Worm (Caenorhabditis elegans) whole organism, L2 larva: Measurements from ENCODE around the gene nta-1.

Source experiments
- Y55F3AM.14 ChIP-seq: fragments of 200-800 bp; sonication (Bioruptor generic); optimal IDR thresholded peaks from 2 replicates; lab custom pipeline; 2018; ENCODE audit warnings: mild to moderate bottlenecking, missing genetic modification characterization, missing compliant biosample characterization
- ZK546.5 ChIP-seq: sonication (generic microtip); optimal IDR thresholded peaks from 2 replicates; lab custom pipeline; 2017; ENCODE audit warnings: missing biosample characterization, missing genetic modification characterization
- blmp-1 ChIP-seq: sonication (generic microtip); optimal IDR thresholded peaks from 2 replicates; lab custom pipeline; 2017; ENCODE audit warnings: missing genetic modification characterization, mild to moderate bottlenecking, missing compliant biosample characterization, antibody characterized with exemption, moderate library complexity; ENCODE audit not compliant: insufficient read depth
- ceh-16 ChIP-seq: fragments of 150-350 bp; optimal IDR thresholded peaks from 2 replicates; lab custom pipeline; 2014; ENCODE audit warnings: missing biosample characterization, missing genetic modification characterization
- ceh-82 ChIP-seq: fragments of 150-350 bp; optimal IDR thresholded peaks from 2 replicates; lab custom pipeline; 2014; ENCODE audit warnings: missing biosample characterization, missing genetic modification characterization
- dmd-4 ChIP-seq: sonication (generic microtip); optimal IDR thresholded peaks from 2 replicates; lab custom pipeline; 2017; ENCODE audit warnings: missing biosample characterization, missing genetic modification characterization
- elt-1 ChIP-seq: fragments of 150-350 bp; optimal IDR thresholded peaks from 2 replicates; lab custom pipeline; 2014; ENCODE audit warnings: missing biosample characterization, missing genetic modification characterization
- elt-3 ChIP-seq: sonication (generic microtip); optimal IDR thresholded peaks from 2 replicates; lab custom pipeline; 2017; ENCODE audit warnings: missing biosample characterization, missing genetic modification characterization
- fos-1 ChIP-seq: fragments of 150-350 bp; optimal IDR thresholded peaks from 2 replicates; lab custom pipeline; 2014; ENCODE audit warnings: missing biosample characterization, missing genetic modification characterization
- gmeb-1 ChIP-seq: fragments of 150-350 bp; optimal IDR thresholded peaks from 2 replicates; lab custom pipeline; 2014; ENCODE audit warnings: missing biosample characterization, missing genetic modification characterization
- lin-11 ChIP-seq: fragments of 150-350 bp; sonication (generic microtip); optimal IDR thresholded peaks from 2 replicates; lab custom pipeline; 2014; ENCODE audit warnings: missing biosample characterization, missing genetic modification characterization, inconsistent platforms, mixed read lengths
- lin-13 ChIP-seq: fragments of 150-350 bp; optimal IDR thresholded peaks from 2 replicates; lab custom pipeline; 2014; ENCODE audit warnings: missing biosample characterization, missing genetic modification reagents, missing genetic modification characterization
- lin-39 ChIP-seq: fragments of 150-350 bp; optimal IDR thresholded peaks from 2 replicates; lab custom pipeline; 2014; ENCODE audit warnings: missing biosample characterization, missing genetic modification reagents, missing genetic modification characterization
- mab-5 ChIP-seq: fragments of 150-350 bp; optimal IDR thresholded peaks from 2 replicates; lab custom pipeline; 2014; ENCODE audit warnings: missing biosample characterization, missing genetic modification characterization
- mbf-1 ChIP-seq: sonication (generic microtip); optimal IDR thresholded peaks from 2 replicates; lab custom pipeline; 2017; ENCODE audit warnings: missing biosample characterization, missing genetic modification characterization
- mdl-1 ChIP-seq, 2 experiments: fragments of 150-350 bp in 1 of 2; sonication (generic microtip) in 1 of 2; optimal IDR thresholded peaks; 2 replicates each; lab custom pipeline; 2017; ENCODE audit warnings: missing biosample characterization in 2 of 2, missing genetic modification characterization in 2 of 2
- nhr-11 ChIP-seq: fragments of 150-350 bp; optimal IDR thresholded peaks from 2 replicates; lab custom pipeline; 2014; ENCODE audit warnings: missing biosample characterization, missing genetic modification characterization
- nhr-12 ChIP-seq: fragments of 150-350 bp; optimal IDR thresholded peaks from 2 replicates; lab custom pipeline; 2014; ENCODE audit warnings: missing biosample characterization, missing genetic modification characterization
- nhr-23 ChIP-seq: fragments of 150-350 bp; optimal IDR thresholded peaks from 2 replicates; lab custom pipeline; 2014; ENCODE audit warnings: missing biosample characterization, missing genetic modification reagents, missing genetic modification characterization
- nhr-237 ChIP-seq: fragments of 150-350 bp; optimal IDR thresholded peaks from 2 replicates; lab custom pipeline; 2014; ENCODE audit warnings: missing biosample characterization, missing genetic modification characterization
- nhr-25 ChIP-seq: fragments of 150-350 bp; sonication (generic microtip); optimal IDR thresholded peaks from 3 replicates; lab custom pipeline; 2014; ENCODE audit warnings: missing biosample characterization, missing genetic modification characterization
- nhr-77 ChIP-seq: fragments of 150-350 bp; optimal IDR thresholded peaks from 2 replicates; lab custom pipeline; 2014; ENCODE audit warnings: missing biosample characterization, missing genetic modification characterization
- sem-4 ChIP-seq: fragments of 150-350 bp; optimal IDR thresholded peaks from 2 replicates; lab custom pipeline; 2014; ENCODE audit warnings: missing biosample characterization, missing genetic modification reagents, missing genetic modification characterization
- skn-1 ChIP-seq: sonication (generic microtip); optimal IDR thresholded peaks from 2 replicates; lab custom pipeline; 2017; ENCODE audit warnings: missing biosample characterization, missing genetic modification characterization
- sma-3 ChIP-seq: sonication (generic microtip); optimal IDR thresholded peaks from 2 replicates; lab custom pipeline; 2016; ENCODE audit warnings: missing genetic modification reagents, missing genetic modification characterization, missing compliant biosample characterization
- sma-9 ChIP-seq, 2 experiments: fragments of 150-350 bp in 1 of 2; sonication (generic microtip) in 1 of 2; optimal IDR thresholded peaks; 2 replicates each; lab custom pipeline; 2014 to 2016; ENCODE audit warnings: missing genetic modification characterization in 2 of 2, mild to moderate bottlenecking in 1 of 2, missing biosample characterization in 1 of 2, missing compliant biosample characterization in 1 of 2, missing genetic modification reagents in 1 of 2, moderate library complexity in 1 of 2
- snpc-4 ChIP-seq: fragments of 150-350 bp; optimal IDR thresholded peaks from 2 replicates; lab custom pipeline; 2014; ENCODE audit warnings: missing biosample characterization, missing genetic modification characterization
- unc-55 ChIP-seq: fragments of 150-350 bp; sonication (generic microtip); optimal IDR thresholded peaks from 3 replicates; lab custom pipeline; 2014; ENCODE audit warnings: missing biosample characterization, missing genetic modification reagents, missing genetic modification characterization
- unc-62 ChIP-seq: fragments of 150-350 bp; optimal IDR thresholded peaks from 2 replicates; lab custom pipeline; 2014; ENCODE audit warnings: missing biosample characterization, missing genetic modification reagents, missing genetic modification characterization
- zag-1 ChIP-seq: fragments of 150-350 bp; optimal IDR thresholded peaks from 2 replicates; lab custom pipeline; 2014; ENCODE audit warnings: missing biosample characterization, missing genetic modification characterization
- ztf-1 ChIP-seq: fragments of 200-800 bp; sonication (Bioruptor generic); conservative IDR thresholded peaks from 2 replicates; pipeline ENCODE4 v1.3.6; 2022; ENCODE audit warnings: missing genetic modification characterization, missing compliant biosample characterization
- ztf-11 ChIP-seq: sonication (generic microtip); optimal IDR thresholded peaks from 2 replicates; lab custom pipeline; 2017; ENCODE audit warnings: missing biosample characterization, missing genetic modification characterization

nta-1 gene

DNA sequence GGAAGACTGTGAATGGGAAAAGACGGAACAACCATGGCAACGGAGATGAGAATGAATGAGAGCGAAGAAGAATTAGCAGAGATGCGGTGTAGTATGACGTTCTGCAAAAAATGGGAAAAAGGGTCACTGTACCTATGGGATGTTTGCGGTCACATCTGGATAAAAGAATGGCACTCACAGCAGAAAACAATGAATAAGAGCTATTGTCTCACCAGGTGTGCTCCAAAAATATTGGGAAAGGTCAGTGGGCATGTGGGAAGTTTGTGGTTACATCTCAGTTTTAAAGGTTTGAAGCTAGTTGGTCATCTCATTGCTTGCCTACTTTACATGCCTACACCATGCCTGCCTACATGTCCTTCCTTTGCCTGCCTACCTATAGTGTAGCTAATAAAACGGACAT lies 7.1 kb upstream of the nta-1 start, which contains the start of gene fbxb-91:
fbxb-91 (minus strand) TSS at position 101 of the 400 bp plus-strand sequence.
- TF ChIP-seq lin-13 (no peak), elt-3 (no peak), skn-1 (no peak), zag-1 (tag; lab: Kevin White, UChicago) (no peak), fos-1 (tag; lab: Kevin White, UChicago) (no peak), sma-9 (GFP tag; optimal IDR thresholded peaks at IDR 0.05; lab: Kevin White, UChicago) (no peak), sma-9 (tag; optimal IDR thresholded peaks at IDR 0.05; lab: Kevin White, UChicago) (no peak), sma-3 (GFP tag; lab: Kevin White, UChicago) (no peak), ztf-11 (tag; lab: Kevin White, UChicago) (no peak), ceh-82 (tag; lab: Kevin White, UChicago) (no peak), mbf-1 (no peak), snpc-4 (no peak), lin-11 (tag; lab: Kevin White, UChicago) (no peak), nhr-77 (tag; lab: Kevin White, UChicago) (no peak), nhr-11 (tag; lab: Kevin White, UChicago) (no peak), mdl-1 (tag; optimal IDR thresholded peaks at IDR 0.05; lab: Kevin White, UChicago) (no peak), ceh-16 (tag; lab: Kevin White, UChicago) (no peak), unc-55 (GFP tag; lab: Kevin White, UChicago) (no peak), nhr-12 (tag; lab: Kevin White, UChicago) (no peak)

DNA sequence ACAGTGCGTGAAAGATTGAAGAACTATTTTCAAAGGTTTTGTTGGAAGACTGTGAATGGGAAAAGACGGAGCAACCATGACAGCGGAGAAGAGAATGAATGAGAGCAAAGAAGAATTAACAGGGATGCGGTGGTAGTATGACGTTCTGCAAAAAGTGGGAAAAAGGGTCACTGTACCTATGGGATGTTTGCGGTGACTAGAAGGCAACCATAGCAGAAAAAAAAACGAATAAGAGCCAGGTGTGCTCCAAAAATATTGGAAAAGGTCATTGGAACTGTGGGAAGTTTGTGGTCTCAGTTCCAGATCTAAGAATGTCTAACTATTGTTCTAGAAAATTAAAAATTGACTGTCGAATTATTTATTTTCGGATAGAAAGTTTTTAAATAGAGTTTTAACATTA lies 5.1 kb upstream of the nta-1 start, which contains the start of gene fbxb-90:
fbxb-90 (minus strand) TSS at position 101 of the 400 bp plus-strand sequence.
- TF ChIP-seq ZK546.5 (tag; lab: Kevin White, UChicago) (no peak), Y55F3AM.14 (GFP tag; lab: Kevin White, UChicago) (no peak), ceh-16 (tag; lab: Kevin White, UChicago) (no peak), ztf-1 (GFP tag; lab: Robert Waterston, UW) (no peak), nhr-12 (tag; lab: Kevin White, UChicago) (no peak), fos-1 (tag; lab: Kevin White, UChicago) (no peak), nhr-23 (tag; lab: Kevin White, UChicago) (no peak), snpc-4 (no peak), blmp-1 (tag; lab: Kevin White, UChicago) (no peak), lin-39 (tag; lab: Kevin White, UChicago) (no peak), unc-62 (GFP tag; lab: Kevin White, UChicago) (no peak), lin-11 (tag; lab: Kevin White, UChicago) (no peak)
- TF ChIP-seq, all 48 proteins: peak for 0

DNA sequence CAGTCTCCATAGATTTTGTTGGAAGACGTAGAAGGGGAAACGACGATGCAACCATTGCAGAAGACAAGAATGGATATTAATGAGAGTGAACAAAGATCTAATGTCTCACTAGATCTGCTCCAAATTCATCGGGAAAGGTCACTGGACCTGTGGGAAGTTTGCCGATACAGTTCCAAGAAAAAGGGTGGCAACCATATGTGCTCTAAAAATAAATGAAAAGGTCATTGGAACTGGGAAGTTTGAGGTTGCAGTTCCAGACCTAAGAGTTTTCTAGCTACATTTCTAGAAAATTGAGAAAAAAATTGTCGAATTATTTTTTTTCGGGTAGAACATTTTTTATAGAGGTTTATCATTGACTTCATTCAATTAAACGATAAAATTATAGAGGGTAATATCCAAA lies 3.8 kb upstream of the nta-1 start, which contains the start of gene fbxb-92:
fbxb-92 (minus strand) TSS at position 101 of the 400 bp plus-strand sequence.
- no peak for TF ChIP-seq lin-13
- TF ChIP-seq elt-1 (tag; lab: Kevin White, UChicago) = no peak
- no peak for TF ChIP-seq ceh-82 (tag; lab: Kevin White, UChicago)
- TF ChIP-seq gmeb-1 (tag; lab: Kevin White, UChicago) = no peak
- TF ChIP-seq lin-11 (tag; lab: Kevin White, UChicago) = no peak
- TF ChIP-seq mdl-1 (tag; optimal IDR thresholded peaks at IDR 0.05; lab: Kevin White, UChicago) = no peak
- no peak for TF ChIP-seq nhr-23 (tag; lab: Kevin White, UChicago)
- TF ChIP-seq skn-1 = no peak
- no peak for TF ChIP-seq mab-5 (tag; lab: Kevin White, UChicago)
- no peak for TF ChIP-seq mbf-1
- TF ChIP-seq, all 48 proteins: peak for 0

DNA sequence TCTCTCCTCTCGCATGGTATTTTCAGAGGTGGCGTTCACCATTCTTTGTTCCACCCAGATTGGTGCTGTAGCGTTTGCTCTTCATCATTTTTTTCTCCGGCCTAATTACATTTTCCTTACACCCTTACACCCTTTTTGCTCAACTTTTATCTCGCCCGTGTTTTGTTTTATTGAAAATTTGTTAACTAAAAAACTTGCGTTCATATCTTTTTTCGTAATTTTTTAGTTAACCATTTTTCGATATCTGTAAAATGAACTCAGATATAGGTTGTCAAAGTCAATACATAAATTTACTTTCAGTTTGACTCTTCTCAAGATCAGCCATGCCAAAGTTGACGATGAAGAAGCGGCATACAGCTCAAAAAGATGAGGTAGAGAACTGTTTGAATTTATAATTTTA lies 2.0 kb downstream of the nta-1 start, which contains the start of gene F12E12.1:
F12E12.1 (plus strand) TSS at position 301 of the 400 bp plus-strand sequence.
- TF ChIP-seq nhr-237 (tag; lab: Kevin White, UChicago) (no peak), sem-4 (tag; lab: Kevin White, UChicago) (no peak), nhr-12 (tag; lab: Kevin White, UChicago) (no peak)
- TF ChIP-seq, all 48 proteins: peak for 0

DNA sequence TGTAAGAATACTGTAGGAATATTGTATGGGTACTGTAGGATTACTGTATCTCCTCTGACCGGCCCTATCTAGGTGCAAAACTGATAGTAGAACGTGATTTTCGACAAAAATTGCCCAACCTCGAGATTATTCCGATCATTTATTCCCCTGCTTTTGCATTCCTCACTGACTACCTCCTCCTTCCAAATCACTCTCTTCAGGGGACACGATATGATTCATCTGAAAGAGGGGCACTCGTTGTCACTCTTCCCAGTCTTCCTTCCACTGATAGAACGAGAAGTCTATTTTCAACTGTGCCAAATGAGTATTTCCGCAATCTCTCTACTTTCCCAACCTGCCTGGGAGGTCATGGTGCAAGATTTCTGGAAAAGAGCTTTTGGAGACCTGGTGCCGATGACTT lies 4.0 kb downstream of the nta-1 start, which contains the start of gene F12E12.2:
F12E12.2 (plus strand) TSS at position 301 of the 400 bp plus-strand sequence.
- TF ChIP-seq ztf-11 (tag; lab: Kevin White, UChicago) (no peak), zag-1 (tag; lab: Kevin White, UChicago) (no peak), ztf-1 (GFP tag; lab: Robert Waterston, UW) (no peak), nhr-25 (tag; lab: Kevin White, UChicago) (no peak), sma-9 (GFP tag; optimal IDR thresholded peaks at IDR 0.05; lab: Kevin White, UChicago) (no peak), sma-9 (tag; optimal IDR thresholded peaks at IDR 0.05; lab: Kevin White, UChicago) (no peak), skn-1 (no peak), dmd-4 (tag; lab: Kevin White, UChicago) (no peak), nhr-11 (tag; lab: Kevin White, UChicago) (no peak), elt-1 (tag; lab: Kevin White, UChicago) (no peak), unc-55 (GFP tag; lab: Kevin White, UChicago) (no peak)
- TF ChIP-seq, all 48 proteins: peak for 0
